Worm (Caenorhabditis elegans) whole organism, early embryonic: ENCODE measurements around the gene Y22D7AL.4.

ENCODE experiments used
- B0310.2 ChIP-seq: sonication (generic microtip); optimal IDR thresholded peaks from 2 replicates; lab custom pipeline; 2016; ENCODE audit warnings: mild to moderate bottlenecking, missing genetic modification characterization, missing compliant biosample characterization
- F13C5.2 ChIP-seq: sonication (generic microtip); optimal IDR thresholded peaks from 2 replicates; lab custom pipeline; 2017; ENCODE audit warnings: mild to moderate bottlenecking, missing genetic modification characterization, inconsistent platforms, missing compliant biosample characterization
- aly-1 ChIP-seq: sonication (generic microtip); optimal IDR thresholded peaks from 2 replicates; lab custom pipeline; 2016; ENCODE audit warnings: missing genetic modification characterization, missing compliant biosample characterization
- ama-1 ChIP-seq: fragments of 150-350 bp; optimal IDR thresholded peaks from 2 replicates; lab custom pipeline; 2014
- ceh-13 ChIP-seq: fragments of 200-800 bp; sonication (Bioruptor generic); optimal IDR thresholded peaks from 2 replicates; lab custom pipeline; 2018; ENCODE audit warnings: mild to moderate bottlenecking, missing genetic modification characterization, missing compliant biosample characterization
- hmbx-1 ChIP-seq: sonication (generic microtip); optimal IDR thresholded peaks from 2 replicates; lab custom pipeline; 2016; ENCODE audit warnings: mild to moderate bottlenecking, missing genetic modification characterization, missing compliant biosample characterization
- scrt-1 ChIP-seq: fragments of 200-800 bp; sonication (Bioruptor generic); IDR thresholded peaks from 2 replicates; pipeline ENCODE4 v1.3.6; 2022; ENCODE audit warnings: missing genetic modification characterization, missing compliant biosample characterization
- sea-1 ChIP-seq: fragments of 200-800 bp; sonication (Bioruptor generic); conservative IDR thresholded peaks from 2 replicates; pipeline ENCODE4 v1.3.6; 2022; ENCODE audit warnings: missing genetic modification characterization, missing compliant biosample characterization
- tbx-37 ChIP-seq: fragments of 200-800 bp; sonication (Bioruptor generic); conservative IDR thresholded peaks from 2 replicates; pipeline ENCODE4 v1.3.6; 2022; ENCODE audit warnings: missing genetic modification reagents, missing genetic modification characterization, missing compliant biosample characterization

DNA sequence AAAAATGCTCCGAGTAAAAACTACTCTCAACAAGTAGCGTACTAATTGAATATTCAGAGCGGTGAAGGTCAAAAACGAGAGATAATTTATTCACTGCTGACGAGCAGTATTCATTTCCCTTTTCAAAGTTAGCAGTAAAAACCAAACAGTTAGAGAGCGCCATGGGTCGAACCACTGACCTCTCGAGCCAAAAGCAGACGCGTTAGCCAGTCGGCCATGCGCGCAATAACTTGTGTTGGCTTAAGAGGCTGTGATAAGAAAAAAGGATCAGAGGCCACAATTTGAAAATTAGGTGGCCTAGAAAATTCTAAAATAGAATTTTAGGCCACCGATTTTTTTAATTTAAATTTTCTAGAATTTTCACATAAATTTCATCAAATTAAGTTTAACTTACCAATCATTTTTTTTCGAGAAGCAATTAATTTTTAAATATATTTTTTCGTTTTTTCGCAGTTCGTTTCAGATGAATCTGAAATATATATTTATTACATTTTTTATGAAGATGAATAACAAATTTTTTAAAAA, 25.7 kb upstream of the Y22D7AL.4 start, which contains the start of gene sms-3:
- no peak for TF ChIP-seq ama-1 (lab: Kevin White, UChicago)
- no peak for TF ChIP-seq hmbx-1
- TF ChIP-seq sea-1 (GFP tag; lab: Robert Waterston, UW), result no peak
- no peak for TF ChIP-seq aly-1
- no peak for TF ChIP-seq scrt-1
- TF ChIP-seq F13C5.2 (tag; lab: Kevin White, UChicago), result no peak
- TF ChIP-seq ceh-13, result no peak
- TF ChIP-seq B0310.2 (tag; lab: Kevin White, UChicago), result no peak
- no peak for TF ChIP-seq tbx-37 (GFP tag; lab: Robert Waterston, UW)
